Fruit fly (Drosophila melanogaster): ENCODE data around the gene Sry-delta.

- TF ChIP-seq CG8478 (optimal IDR thresholded peaks at IDR 0.05) (no peak), CTCF (optimal IDR thresholded peaks at IDR 0.05) (no peak)
Observed at dm6 chr3R:30060451-30061153, 17.5 kb downstream of the Sry-delta start.

Measured in S2 (cell line).